Fruit fly (Drosophila melanogaster): ENCODE data around the gene CG46383.

Gene CG46383

DNA sequence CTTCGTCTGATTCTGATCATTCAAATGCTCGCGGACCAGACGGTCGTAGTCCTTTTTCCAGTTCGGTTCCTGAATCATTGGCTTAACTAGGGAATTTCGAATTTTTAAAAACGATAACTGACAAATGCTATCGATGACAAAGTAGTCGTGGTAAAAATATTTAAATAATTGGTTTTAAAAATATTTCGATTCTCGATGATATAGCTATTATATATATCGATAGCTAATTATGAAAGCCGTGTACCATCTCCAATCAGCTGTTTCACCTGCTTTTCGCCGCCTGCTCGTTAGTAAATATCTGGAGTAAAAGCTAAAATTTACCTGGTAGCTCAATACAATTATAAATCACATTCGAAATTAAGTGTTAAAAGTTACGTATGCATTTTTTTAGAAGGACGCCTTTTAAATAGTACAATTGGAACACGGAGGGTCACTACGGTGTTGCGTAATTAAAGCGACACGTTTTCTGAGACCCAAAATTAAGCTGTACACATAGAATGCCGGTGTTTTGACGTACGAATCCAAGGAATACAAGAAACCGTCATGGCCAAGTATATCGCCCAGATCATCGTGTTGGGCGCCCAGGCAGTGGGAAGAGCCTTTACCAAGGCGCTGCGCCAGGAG is 17.0 kb downstream of the CG46383 start, which contains the start of the genes CG5478 and blp (continued):
- TF ChIP-seq dmrt11E (tag; optimal IDR thresholded peaks at IDR 0.05) (no peak), Awh (GFP tag; IDR thresholded peaks at IDR 0.05) (no peak), inv (GFP tag; IDR thresholded peaks at IDR 0.05; ENCODE audit: partially characterized antibody) (peak; percentile 69), nerfin-2 (GFP tag; IDR thresholded peaks at IDR 0.05; ENCODE audit: partially characterized antibody) (peak; percentile 90), row (GFP tag; IDR thresholded peaks at IDR 0.05) (peak; percentile 39), sens (GFP tag) (peak; percentile 69), jumu (GFP tag; optimal IDR thresholded peaks at IDR 0.05) (no peak), tap (tag; optimal IDR thresholded peaks at IDR 0.05) (no peak), CG12299 (tag; optimal IDR thresholded peaks at IDR 0.05) (peak; percentile 23), HHEX (GFP tag; optimal IDR thresholded peaks at IDR 0.05) (no peak), zen (tag; optimal IDR thresholded peaks at IDR 0.05) (peak; percentile 62), CG42726 (GFP tag; IDR thresholded peaks at IDR 0.05; ENCODE audit: partially characterized antibody) (peak; percentile 33; the same call in 1 of the 2 replicates), CG7963 (GFP tag; IDR thresholded peaks at IDR 0.05; ENCODE audit: partially characterized antibody) (peak; percentile 88), abd-A (tag; optimal IDR thresholded peaks at IDR 0.05) (peak; percentile 73), Stat92E (GFP tag; optimal IDR thresholded peaks at IDR 0.05) (peak in 1 of 3 experiments; percentile 10), kni (GFP tag; optimal IDR thresholded peaks at IDR 0.05) (peak; percentile 26), MBD-R2 (GFP tag; IDR thresholded peaks at IDR 0.05) (peak; percentile 79), eyg (GFP tag; optimal IDR thresholded peaks at IDR 0.05) (no peak), bbx (GFP tag; IDR thresholded peaks at IDR 0.05; ENCODE audit: partially characterized antibody) (peak; percentile 92), stwl (tag; optimal IDR thresholded peaks at IDR 0.05) (peak; percentile 68), ato (GFP tag; IDR thresholded peaks at IDR 0.05; ENCODE audit: partially characterized antibody) (peak; percentile 95), Scr (GFP tag; IDR thresholded peaks at IDR 0.05; ENCODE audit: partially characterized antibody) (peak; percentile 87), phol (tag; optimal IDR thresholded peaks at IDR 0.05) (peak; percentile 2), HmgZ (tag; optimal IDR thresholded peaks at IDR 0.05) (peak; percentile 42), amos (GFP tag; IDR thresholded peaks at IDR 0.05; ENCODE audit: partially characterized antibody) (peak; percentile 87), mld (GFP tag; IDR thresholded peaks at IDR 0.05; ENCODE audit: partially characterized antibody) (peak; percentile 66; the same call in 2 of the 3 replicates), sob (GFP tag; IDR thresholded peaks at IDR 0.05) (0 out of 2 replicates have a peak, but pooled peaks have one; percentile 11), CG13287 (GFP tag; IDR thresholded peaks at IDR 0.05; ENCODE audit: partially characterized antibody) (peak; percentile 98), CG10431 (GFP tag; optimal IDR thresholded peaks at IDR 0.05) (no peak), Hr78 (GFP tag; optimal IDR thresholded peaks at IDR 0.05) (no peak), CG31441 (GFP tag; IDR thresholded peaks at IDR 0.05) (peak; percentile 46), Bgb (GFP tag; IDR thresholded peaks at IDR 0.05; ENCODE audit: partially characterized antibody) (peak; percentile 93), toy (GFP tag; IDR thresholded peaks at IDR 0.05) (no peak), knrl (GFP tag; IDR thresholded peaks at IDR 0.05; ENCODE audit: partially characterized antibody) (peak; percentile 78), Med (GFP tag) (peak; percentile 72), lmd (GFP tag; IDR thresholded peaks at IDR 0.05) (no peak), sd (tag; optimal IDR thresholded peaks at IDR 0.05) (peak; percentile 49), CG1602 (GFP tag; optimal IDR thresholded peaks at IDR 0.05) (no peak), BEAF-32 (GFP tag; optimal IDR thresholded peaks at IDR 0.05) (peak; percentile 81)

All from whole organism, embryonic.